Worm (Caenorhabditis elegans) whole organism, L4 larva: ENCODE measurements around the gene Y113G7B.15.

ENCODE experiments used
- F10B5.3 ChIP-seq: sonication (generic microtip); optimal IDR thresholded peaks from 2 replicates; lab custom pipeline; 2016; ENCODE audit warnings: mild to moderate bottlenecking, missing genetic modification characterization, missing compliant biosample characterization
- F26F4.8 ChIP-seq: fragments of 200-800 bp; sonication (Bioruptor generic); conservative IDR thresholded peaks from 2 replicates; pipeline ENCODE4 v1.3.6; 2022; ENCODE audit warnings: missing genetic modification characterization, missing compliant biosample characterization
- R02D3.7 ChIP-seq: fragments of 150-350 bp; sonication (generic microtip); optimal IDR thresholded peaks from 3 replicates; lab custom pipeline; 2014; ENCODE audit warnings: missing biosample characterization, missing genetic modification characterization
- Y48G9A.11 ChIP-seq: fragments of 200-800 bp; sonication (Bioruptor generic); IDR thresholded peaks from 2 replicates; pipeline ENCODE4 v1.3.6; 2022; ENCODE audit warnings: missing genetic modification reagents, missing genetic modification characterization, missing compliant biosample characterization
- aha-1 ChIP-seq: fragments of 150-350 bp; peaks from one replicate; lab custom pipeline; 2014; ENCODE audit warnings: missing biosample characterization, missing genetic modification characterization
- ama-1 ChIP-seq: fragments of 150-350 bp; optimal IDR thresholded peaks from 2 replicates; lab custom pipeline; 2014; ENCODE audit warnings: inconsistent platforms, mixed read lengths
- ceh-20 ChIP-seq: fragments of 200-800 bp; sonication (Bioruptor generic); IDR thresholded peaks from 2 replicates; pipeline ENCODE4 v1.3.6; 2022; ENCODE audit warnings: missing genetic modification reagents, missing genetic modification characterization, missing compliant biosample characterization
- ceh-32 ChIP-seq: sonication (generic microtip); optimal IDR thresholded peaks from 2 replicates; lab custom pipeline; 2016; ENCODE audit warnings: mild to moderate bottlenecking, missing genetic modification characterization, missing compliant biosample characterization; ENCODE audit not compliant: poor library complexity
- ceh-62 ChIP-seq: sonication (generic microtip); optimal IDR thresholded peaks from 2 replicates; lab custom pipeline; 2017; ENCODE audit warnings: missing biosample characterization, missing genetic modification characterization
- ceh-82 ChIP-seq: sonication (generic microtip); optimal IDR thresholded peaks from 2 replicates; lab custom pipeline; 2017; ENCODE audit warnings: missing biosample characterization, missing genetic modification characterization
- ces-1 ChIP-seq: fragments of 150-350 bp; sonication (generic microtip); optimal IDR thresholded peaks from 4 replicates; lab custom pipeline; 2014; ENCODE audit warnings: missing biosample characterization, missing genetic modification reagents, missing genetic modification characterization
- ctbp-1 ChIP-seq: fragments of 200-800 bp; sonication (Bioruptor generic); IDR thresholded peaks from 2 replicates; pipeline ENCODE4 v1.3.6; 2022; ENCODE audit warnings: missing genetic modification reagents, missing genetic modification characterization, missing compliant biosample characterization
- daf-16 ChIP-seq, 3 experiments: sonication (generic microtip); optimal IDR thresholded peaks; 2 replicates each; lab custom pipeline; 2016 to 2017; ENCODE audit warnings: missing genetic modification characterization in 3 of 3, missing genetic modification reagents in 3 of 3, mild to moderate bottlenecking in 2 of 3, missing compliant biosample characterization in 2 of 3, missing biosample characterization in 1 of 3, moderate library complexity in 1 of 3
- daf-19 ChIP-seq: fragments of 200-800 bp; sonication (Bioruptor generic); conservative IDR thresholded peaks from 2 replicates; pipeline ENCODE4 v1.3.6; 2022; ENCODE audit warnings: missing genetic modification characterization, missing compliant biosample characterization
- dmd-6 ChIP-seq: fragments of 200-800 bp; sonication (Bioruptor generic); IDR thresholded peaks from 2 replicates; pipeline ENCODE4 v1.3.6; 2022; ENCODE audit warnings: missing genetic modification reagents, missing genetic modification characterization, missing compliant biosample characterization
- dmd-9 ChIP-seq: fragments of 200-800 bp; sonication (Bioruptor generic); IDR thresholded peaks from 2 replicates; pipeline ENCODE4 v1.3.6; 2022; ENCODE audit warnings: missing genetic modification reagents, missing genetic modification characterization, missing compliant biosample characterization
- dpl-1 ChIP-seq: fragments of 150-350 bp; optimal IDR thresholded peaks from 2 replicates; lab custom pipeline; 2014; ENCODE audit warnings: missing biosample characterization, missing genetic modification reagents, missing genetic modification characterization
- duxl-1 ChIP-seq: sonication (generic microtip); optimal IDR thresholded peaks from 2 replicates; lab custom pipeline; 2016; ENCODE audit warnings: mild to moderate bottlenecking, missing genetic modification characterization, moderate library complexity, missing compliant biosample characterization; ENCODE audit not compliant: poor library complexity
- dve-1 ChIP-seq: sonication (generic microtip); optimal IDR thresholded peaks from 2 replicates; lab custom pipeline; 2017; ENCODE audit warnings: antibody characterized with exemption, mild to moderate bottlenecking, missing genetic modification characterization, missing compliant biosample characterization; ENCODE audit not compliant: insufficient read depth
- egl-43 ChIP-seq: fragments of 200-800 bp; sonication (Bioruptor generic); IDR thresholded peaks from 2 replicates; pipeline ENCODE4 v1.3.6; 2022; ENCODE audit warnings: missing genetic modification reagents, missing genetic modification characterization, missing compliant biosample characterization
- fkh-10 ChIP-seq: fragments of 150-350 bp; optimal IDR thresholded peaks from 2 replicates; lab custom pipeline; 2014; ENCODE audit warnings: missing biosample characterization, missing genetic modification reagents, missing genetic modification characterization
- fos-1 ChIP-seq: fragments of 150-350 bp; optimal IDR thresholded peaks from 2 replicates; lab custom pipeline; 2014; ENCODE audit warnings: missing biosample characterization, missing genetic modification characterization
- hif-1 ChIP-seq, 2 experiments: sonication (generic microtip); optimal IDR thresholded peaks; 2 replicates each; lab custom pipeline; 2016 to 2017; ENCODE audit warnings: missing compliant biosample characterization in 2 of 2, missing genetic modification characterization in 2 of 2, missing genetic modification reagents in 2 of 2, missing genotype in 2 of 2, mild to moderate bottlenecking in 1 of 2
- hmg-1.1 ChIP-seq: fragments of 200-800 bp; sonication (Bioruptor generic); IDR thresholded peaks from 2 replicates; pipeline ENCODE4 v1.3.6; 2022; ENCODE audit warnings: missing genetic modification reagents, missing genetic modification characterization, missing compliant biosample characterization
- jun-1 ChIP-seq: fragments of 150-350 bp; optimal IDR thresholded peaks from 2 replicates; lab custom pipeline; 2014; ENCODE audit warnings: missing biosample characterization, missing genetic modification reagents, missing genetic modification characterization
- lim-7 ChIP-seq: fragments of 200-800 bp; sonication (Bioruptor generic); IDR thresholded peaks from 2 replicates; pipeline ENCODE4 v1.3.6; 2022; ENCODE audit warnings: missing genetic modification characterization, missing compliant biosample characterization
- lin-1 ChIP-seq: fragments of 200-800 bp; sonication (Bioruptor generic); IDR thresholded peaks from 2 replicates; pipeline ENCODE4 v1.3.6; 2022; ENCODE audit warnings: missing genetic modification reagents, missing genetic modification characterization, missing compliant biosample characterization
- lin-38 ChIP-seq: fragments of 200-800 bp; sonication (Bioruptor generic); IDR thresholded peaks from 2 replicates; pipeline ENCODE4 v1.3.6; 2022; ENCODE audit warnings: missing genetic modification reagents, missing genetic modification characterization, missing compliant biosample characterization
- lir-3 ChIP-seq: sonication (generic microtip); optimal IDR thresholded peaks from 2 replicates; lab custom pipeline; 2016; ENCODE audit warnings: mild to moderate bottlenecking, missing genetic modification characterization, missing compliant biosample characterization
- madf-9 ChIP-seq: fragments of 200-800 bp; sonication (Bioruptor generic); conservative IDR thresholded peaks from 2 replicates; pipeline ENCODE4 v1.3.6; 2022; ENCODE audit warnings: missing genetic modification reagents, missing genetic modification characterization, missing compliant biosample characterization
- mdt-29 ChIP-seq: fragments of 200-800 bp; sonication (Bioruptor generic); IDR thresholded peaks from 2 replicates; pipeline ENCODE4 v1.3.6; 2022; ENCODE audit warnings: missing genetic modification reagents, missing genetic modification characterization, missing compliant biosample characterization
- mep-1 ChIP-seq: fragments of 150-350 bp; sonication (generic microtip); optimal IDR thresholded peaks from 3 replicates; lab custom pipeline; 2014; ENCODE audit warnings: missing biosample characterization, missing genetic modification characterization
- mxl-2 ChIP-seq: fragments of 200-800 bp; sonication (Bioruptor generic); conservative IDR thresholded peaks from 2 replicates; pipeline ENCODE4 v1.3.6; 2022; ENCODE audit warnings: missing genetic modification reagents, missing genetic modification characterization, missing compliant biosample characterization
- nhr-111 ChIP-seq: fragments of 200-800 bp; sonication (Bioruptor generic); optimal IDR thresholded peaks from 2 replicates; lab custom pipeline; 2018; ENCODE audit warnings: mild to moderate bottlenecking, missing genetic modification characterization, missing compliant biosample characterization
- nhr-237 ChIP-seq: sonication (generic microtip); optimal IDR thresholded peaks from 2 replicates; lab custom pipeline; 2017; ENCODE audit warnings: missing biosample characterization, missing genetic modification characterization
- nhr-76 ChIP-seq: fragments of 150-350 bp; optimal IDR thresholded peaks from 2 replicates; lab custom pipeline; 2014; ENCODE audit warnings: missing biosample characterization, missing genetic modification characterization
- pha-4 ChIP-seq, 2 experiments: fragments of 150-350 bp in 1 of 2; fragments of 200-800 bp in 1 of 2; sonication (Bioruptor generic) in 1 of 2; IDR thresholded peaks in 1 of 2; optimal IDR thresholded peaks in 1 of 2; 2 replicates each; pipeline versions ENCODE4 v1.3.6 to Lab custom; 2014 to 2022; ENCODE audit warnings: missing genetic modification characterization in 2 of 2, missing genetic modification reagents in 2 of 2, missing biosample characterization in 1 of 2, missing compliant biosample characterization in 1 of 2
- rbr-2 ChIP-seq: sonication (generic microtip); optimal IDR thresholded peaks from 2 replicates; lab custom pipeline; 2016; ENCODE audit warnings: missing genotype, missing genetic modification characterization, missing compliant biosample characterization
- saeg-2 ChIP-seq: fragments of 200-800 bp; sonication (Bioruptor generic); IDR thresholded peaks from 2 replicates; pipeline ENCODE4 v1.3.6; 2022; ENCODE audit warnings: missing genetic modification reagents, missing genetic modification characterization, missing compliant biosample characterization
- sdz-12 ChIP-seq: fragments of 200-800 bp; sonication (Bioruptor generic); optimal IDR thresholded peaks from 2 replicates; lab custom pipeline; 2018; ENCODE audit warnings: mild to moderate bottlenecking, missing genetic modification characterization, missing compliant biosample characterization
- skn-1 ChIP-seq: fragments of 150-350 bp; optimal IDR thresholded peaks from 2 replicates; lab custom pipeline; 2014; ENCODE audit warnings: missing biosample characterization, missing genetic modification characterization
- snpc-1.2 ChIP-seq: fragments of 200-800 bp; sonication (Bioruptor generic); IDR thresholded peaks from 2 replicates; pipeline ENCODE4 v1.3.6; 2022; ENCODE audit warnings: missing genetic modification reagents, missing genetic modification characterization, missing compliant biosample characterization
- tra-1 ChIP-seq: fragments of 200-800 bp; sonication (Bioruptor generic); IDR thresholded peaks from 2 replicates; pipeline ENCODE4 v1.3.6; 2022; ENCODE audit warnings: missing genetic modification reagents, missing genetic modification characterization, missing compliant biosample characterization
- vab-7 ChIP-seq: fragments of 200-800 bp; sonication (Bioruptor generic); IDR thresholded peaks from 2 replicates; pipeline ENCODE4 v1.3.6; 2022; ENCODE audit warnings: missing genetic modification reagents, missing genetic modification characterization, missing compliant biosample characterization
- zag-1 ChIP-seq: fragments of 150-350 bp; optimal IDR thresholded peaks from 2 replicates; lab custom pipeline; 2014; ENCODE audit warnings: missing biosample characterization, missing genetic modification characterization
- zfp-2 ChIP-seq: sonication (generic microtip); optimal IDR thresholded peaks from 2 replicates; lab custom pipeline; 2016; ENCODE audit warnings: mild to moderate bottlenecking, missing genetic modification characterization, missing compliant biosample characterization
- zip-11 ChIP-seq: fragments of 200-800 bp; sonication (Bioruptor generic); IDR thresholded peaks from 2 replicates; pipeline ENCODE4 v1.3.6; 2022; ENCODE audit warnings: missing genetic modification characterization, missing compliant biosample characterization
- zip-2 ChIP-seq: fragments of 150-350 bp; optimal IDR thresholded peaks from 2 replicates; lab custom pipeline; 2014; ENCODE audit warnings: missing biosample characterization, missing genetic modification characterization
- ztf-11 ChIP-seq: fragments of 150-350 bp; optimal IDR thresholded peaks from 2 replicates; lab custom pipeline; 2014; ENCODE audit warnings: missing biosample characterization, missing genetic modification characterization

Y113G7B.15 gene

ce11 chrV:20266992-20267391, 33.3 kb upstream of the Y113G7B.15 start, which contains the start of gene mdt-17:
TSS of gene mdt-17 (minus strand) at chrV:20267247.
- TF ChIP-seq skn-1 (tag; lab: Kevin White, UChicago) (no peak), ceh-20 (GFP tag; lab: Robert Waterston, UW) (no peak), nhr-237 (tag; lab: Kevin White, UChicago) (no peak), ztf-11 (tag; lab: Kevin White, UChicago) (no peak), dve-1 (tag; lab: Kevin White, UChicago) (no peak), mxl-2 (no peak), zag-1 (no peak), dmd-6 (no peak), sdz-12 (GFP tag; lab: Kevin White, UChicago) (no peak), zip-2 (tag; lab: Kevin White, UChicago) (no peak), daf-16 (GFP tag; optimal IDR thresholded peaks at IDR 0.05; lab: Kevin White, UChicago) (no peak), daf-16 (tag; optimal IDR thresholded peaks at IDR 0.05; lab: Kevin White, UChicago) (peak; percentile 5), daf-19 (GFP tag; lab: Robert Waterston, UW) (no peak), ceh-62 (no peak), nhr-111 (no peak), lin-1 (GFP tag; lab: Robert Waterston, UW) (no peak), zfp-2 (tag; lab: Kevin White, UChicago) (no peak), ces-1 (GFP tag; lab: Kevin White, UChicago) (no peak), aha-1 (tag; lab: Kevin White, UChicago) (peak; percentile 72), lin-38 (GFP tag; lab: Robert Waterston, UW) (peak; percentile 50), hif-1 (tag; optimal IDR thresholded peaks at IDR 0.05; lab: Kevin White, UChicago) (no peak), F26F4.8 (GFP tag; lab: Robert Waterston, UW) (0 out of 2 replicates have a peak, but pooled peaks have one; percentile 26), ceh-32 (tag; lab: Kevin White, UChicago) (no peak), lir-3 (tag; lab: Kevin White, UChicago) (no peak), egl-43 (GFP tag; lab: Robert Waterston, UW) (no peak), ama-1 (peak; percentile 18), mep-1 (tag; lab: Kevin White, UChicago) (no peak), rbr-2 (no peak), tra-1 (GFP tag; lab: Robert Waterston, UW) (no peak), Y48G9A.11 (0 out of 2 replicates have a peak, but pooled peaks have one; percentile 52), R02D3.7 (no peak), lim-7 (GFP tag; lab: Robert Waterston, UW) (no peak), snpc-1.2 (no peak), saeg-2 (GFP tag; lab: Robert Waterston, UW) (no peak), jun-1 (no peak), ctbp-1 (0 out of 2 replicates have a peak, but pooled peaks have one; percentile 40), pha-4 (GFP tag; IDR thresholded peaks at IDR 0.05; lab: Robert Waterston, UW) (peak; percentile 52; the same call in 1 of the 2 replicates), pha-4 (tag; optimal IDR thresholded peaks at IDR 0.05; lab: Kevin White, UChicago) (no peak), F10B5.3 (no peak)

ce11 chrV:20249438-20250120, 15.9 kb upstream of the Y113G7B.15 start, which contains the start of gene swsn-1:
TSS of gene swsn-1 (minus strand) at chrV:20249488.
- no peak for TF ChIP-seq nhr-111
- no peak for TF ChIP-seq nhr-76 (tag; lab: Kevin White, UChicago)
- peak; percentile 42; the same call in 1 of the 2 replicates for TF ChIP-seq lin-38 (GFP tag; lab: Robert Waterston, UW)
- peak; percentile 34 for TF ChIP-seq dpl-1 (GFP tag; lab: Kevin White, UChicago)
- no peak for TF ChIP-seq vab-7
- TF ChIP-seq mdt-29 (GFP tag; lab: Robert Waterston, UW), result no peak
- peak in 1 of 2 experiments; percentile 15 for TF ChIP-seq hif-1 (tag; optimal IDR thresholded peaks at IDR 0.05; lab: Kevin White, UChicago)
- no peak for TF ChIP-seq zip-11 (GFP tag; lab: Robert Waterston, UW)
- no peak for TF ChIP-seq fkh-10 (GFP tag; lab: Kevin White, UChicago)
- no peak for TF ChIP-seq ceh-82
- no peak for TF ChIP-seq zag-1
- TF ChIP-seq fos-1 (tag; lab: Kevin White, UChicago), result no peak
- peak; percentile 78 for TF ChIP-seq hmg-1.1
- peak; percentile 12 for TF ChIP-seq rbr-2
- no peak for TF ChIP-seq duxl-1
- no peak for TF ChIP-seq dmd-9
- no peak for TF ChIP-seq madf-9 (GFP tag; lab: Robert Waterston, UW)
- TF ChIP-seq pha-4 (GFP tag; IDR thresholded peaks at IDR 0.05; lab: Robert Waterston, UW), result no peak
- no peak for TF ChIP-seq pha-4 (tag; optimal IDR thresholded peaks at IDR 0.05; lab: Kevin White, UChicago)
- TF ChIP-seq ama-1, result no peak
